ENCODE assay signal across 3 worm cellular contexts in the genomic region with DNA sequence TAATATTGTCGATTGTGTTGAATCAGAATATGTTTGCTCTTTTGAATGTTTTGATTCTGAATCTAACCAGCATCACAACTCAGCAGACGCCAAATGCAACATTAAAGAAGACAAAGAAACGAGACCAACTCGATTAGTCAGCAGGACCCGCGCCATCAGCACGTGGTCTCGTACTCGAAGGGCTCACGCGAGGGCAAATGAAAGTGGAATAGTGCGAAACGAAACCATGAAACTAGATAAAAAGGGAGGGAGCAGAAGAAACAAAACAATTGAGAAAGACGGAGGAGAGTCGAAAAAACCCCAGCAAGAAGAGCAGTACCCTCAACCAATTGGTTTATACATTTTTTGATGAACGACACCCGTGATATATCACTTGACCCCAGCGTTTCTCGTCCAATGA.
TF ChIP-seq lines count a peak whose summit lies in the region.

No protein-coding gene starts in this region.

TF ChIP-seq in whole organism, L1 larva, 84 proteins besides CTCF, POLR2A, EP300 and RAD21 (continued from another document and continues in another):
- no peak for TF ChIP-seq nhr-28 (tag; optimal IDR thresholded peaks at IDR 0.05; lab: Kevin White, UChicago)
- no peak for TF ChIP-seq sox-4 (tag; optimal IDR thresholded peaks at IDR 0.05; lab: Kevin White, UChicago)
- no peak for TF ChIP-seq blmp-1 (tag; optimal IDR thresholded peaks at IDR 0.05; lab: Kevin White, UChicago)
- no peak for TF ChIP-seq lin-15B (tag; optimal IDR thresholded peaks at IDR 0.05; lab: Kevin White, UChicago)
- peak; percentile 59 for TF ChIP-seq snu-23 (GFP tag; optimal IDR thresholded peaks at IDR 0.05; lab: Kevin White, UChicago)
- no peak for TF ChIP-seq tlp-1 (tag; optimal IDR thresholded peaks at IDR 0.05; lab: Kevin White, UChicago)
- no peak for TF ChIP-seq hlh-17 (GFP tag; optimal IDR thresholded peaks at IDR 0.05; lab: Kevin White, UChicago; ENCODE audit: borderline replicate concordance)
- TF ChIP-seq nhr-19 (GFP tag; conservative IDR thresholded peaks at IDR 0.05; lab: Robert Waterston, UW): peak; percentile 54
- TF ChIP-seq ces-1 (GFP tag; optimal IDR thresholded peaks at IDR 0.05; lab: Kevin White, UChicago): no peak
- TF ChIP-seq nhr-90 (tag; optimal IDR thresholded peaks at IDR 0.05; lab: Kevin White, UChicago; ENCODE audit: poor library complexity): no peak
- TF ChIP-seq isw-1 (GFP tag; IDR thresholded peaks at IDR 0.05; lab: Robert Waterston, UW): no peak
- no peak for TF ChIP-seq aha-1 (tag; optimal IDR thresholded peaks at IDR 0.05; lab: Kevin White, UChicago)
- no peak for TF ChIP-seq egl-27 (tag; optimal IDR thresholded peaks at IDR 0.05; lab: Kevin White, UChicago)
- peak; percentile 43 for TF ChIP-seq vab-15 (tag; optimal IDR thresholded peaks at IDR 0.05; lab: Kevin White, UChicago)
- no peak for TF ChIP-seq zip-4 (GFP tag; optimal IDR thresholded peaks at IDR 0.05; lab: Kevin White, UChicago)
- peak in 1 of 2 experiments; percentile 50 for TF ChIP-seq lsy-2 (tag; optimal IDR thresholded peaks at IDR 0.05; lab: Kevin White, UChicago)
- TF ChIP-seq ztf-4 (tag; optimal IDR thresholded peaks at IDR 0.05; lab: Kevin White, UChicago): no peak
- peak; percentile 85 for TF ChIP-seq lin-14 (GFP tag; optimal IDR thresholded peaks at IDR 0.05; lab: Kevin White, UChicago)
- TF ChIP-seq ceh-63 (GFP tag; optimal IDR thresholded peaks at IDR 0.05; lab: Kevin White, UChicago): no peak
- peak; percentile 40 for TF ChIP-seq dsc-1 (tag; optimal IDR thresholded peaks at IDR 0.05; lab: Kevin White, UChicago)
- TF ChIP-seq hpl-2 (GFP tag; optimal IDR thresholded peaks at IDR 0.05; lab: Kevin White, UChicago): no peak
- TF ChIP-seq nhr-20 (tag; optimal IDR thresholded peaks at IDR 0.05; lab: Kevin White, UChicago): peak; percentile 50
- TF ChIP-seq irx-1 (tag; optimal IDR thresholded peaks at IDR 0.05; lab: Kevin White, UChicago): no peak
- TF ChIP-seq jun-1 (tag; optimal IDR thresholded peaks at IDR 0.05; lab: Kevin White, UChicago): no peak
- no peak for TF ChIP-seq sup-37 (GFP tag; optimal IDR thresholded peaks at IDR 0.05; lab: Kevin White, UChicago)
- TF ChIP-seq mef-2 (tag; optimal IDR thresholded peaks at IDR 0.05; lab: Kevin White, UChicago): no peak
- no peak for TF ChIP-seq elt-3 (tag; optimal IDR thresholded peaks at IDR 0.05; lab: Kevin White, UChicago)
- no peak for TF ChIP-seq lin-13 (GFP tag; optimal IDR thresholded peaks at IDR 0.05; lab: Kevin White, UChicago)
- peak; percentile 20; the same call in 1 of the 2 replicates for TF ChIP-seq mab-9 (GFP tag; IDR thresholded peaks at IDR 0.05; lab: Robert Waterston, UW)
- TF ChIP-seq nhr-47 (tag; optimal IDR thresholded peaks at IDR 0.05; lab: Kevin White, UChicago): peak; percentile 5
- peak; percentile 84 for TF ChIP-seq nhr-71 (tag; optimal IDR thresholded peaks at IDR 0.05; lab: Kevin White, UChicago)
- TF ChIP-seq efl-1 (optimal IDR thresholded peaks at IDR 0.05; lab: Kevin White, UChicago): peak in 1 of 2 experiments; percentile 0
- TF ChIP-seq efl-1 (GFP tag; optimal IDR thresholded peaks at IDR 0.05 in 1 of 2; lab: Kevin White, UChicago): peak in 1 of 2 experiments; percentile 19
- TF ChIP-seq rnt-1 (tag; optimal IDR thresholded peaks at IDR 0.05; lab: Kevin White, UChicago): peak; percentile 70
- TF ChIP-seq nhr-12 (tag; optimal IDR thresholded peaks at IDR 0.05; lab: Kevin White, UChicago): no peak
- TF ChIP-seq nhr-237 (tag; optimal IDR thresholded peaks at IDR 0.05; lab: Kevin White, UChicago): no peak
- no peak for TF ChIP-seq ceh-8 (GFP tag; optimal IDR thresholded peaks at IDR 0.05; lab: Kevin White, UChicago)
- TF ChIP-seq unc-98 (GFP tag; IDR thresholded peaks at IDR 0.05; lab: Robert Waterston, UW): no peak
- peak in 1 of 2 experiments; percentile 70 for TF ChIP-seq mdl-1 (tag; optimal IDR thresholded peaks at IDR 0.05; lab: Kevin White, UChicago)
- no peak for TF ChIP-seq fkh-10 (GFP tag; optimal IDR thresholded peaks at IDR 0.05; lab: Kevin White, UChicago)
- no peak for TF ChIP-seq sptf-1 (tag; optimal IDR thresholded peaks at IDR 0.05; lab: Kevin White, UChicago)
- TF ChIP-seq zag-1 (tag; optimal IDR thresholded peaks at IDR 0.05; lab: Kevin White, UChicago): no peak
- TF ChIP-seq lin-35 (GFP tag; optimal IDR thresholded peaks at IDR 0.05; lab: Kevin White, UChicago): no peak
- no peak for TF ChIP-seq nhr-85 (tag; lab: Kevin White, UChicago)

TF ChIP-seq in whole organism, L2 larva, 48 proteins besides CTCF, POLR2A, EP300 and RAD21 (continued from another document):
- TF ChIP-seq nhr-25 (tag; optimal IDR thresholded peaks at IDR 0.05; lab: Kevin White, UChicago): no peak
- TF ChIP-seq Y55F3AM.14 (GFP tag; optimal IDR thresholded peaks at IDR 0.05; lab: Kevin White, UChicago): no peak
- TF ChIP-seq crh-2 (tag; optimal IDR thresholded peaks at IDR 0.05; lab: Kevin White, UChicago): no peak
- peak; percentile 32 for TF ChIP-seq mab-5 (tag; optimal IDR thresholded peaks at IDR 0.05; lab: Kevin White, UChicago)
- no peak for TF ChIP-seq fos-1 (tag; optimal IDR thresholded peaks at IDR 0.05; lab: Kevin White, UChicago)
- TF ChIP-seq ztf-4 (tag; optimal IDR thresholded peaks at IDR 0.05; lab: Kevin White, UChicago): no peak
- no peak for TF ChIP-seq ztf-1 (GFP tag; conservative IDR thresholded peaks at IDR 0.05; lab: Robert Waterston, UW)
- no peak for TF ChIP-seq sma-3 (GFP tag; optimal IDR thresholded peaks at IDR 0.05; lab: Kevin White, UChicago)
- no peak for TF ChIP-seq unc-55 (GFP tag; optimal IDR thresholded peaks at IDR 0.05; lab: Kevin White, UChicago)
- no peak for TF ChIP-seq unc-39 (tag; optimal IDR thresholded peaks at IDR 0.05; lab: Kevin White, UChicago)
- TF ChIP-seq nhr-12 (tag; optimal IDR thresholded peaks at IDR 0.05; lab: Kevin White, UChicago): no peak
- TF ChIP-seq lsy-2 (tag; optimal IDR thresholded peaks at IDR 0.05; lab: Kevin White, UChicago): no peak
- peak; percentile 15 for TF ChIP-seq C34F6.9 (tag; optimal IDR thresholded peaks at IDR 0.05; lab: Kevin White, UChicago)
- TF ChIP-seq sem-4 (tag; optimal IDR thresholded peaks at IDR 0.05; lab: Kevin White, UChicago): peak; percentile 18
- peak in 1 of 2 experiments; percentile 15 for TF ChIP-seq mdl-1 (tag; optimal IDR thresholded peaks at IDR 0.05; lab: Kevin White, UChicago)
- TF ChIP-seq egl-27 (tag; optimal IDR thresholded peaks at IDR 0.05; lab: Kevin White, UChicago): no peak

TF ChIP-seq in whole organism, L4 larva, 104 proteins besides CTCF, POLR2A, EP300 and RAD21 (continued from another document):
- TF ChIP-seq daf-16 (GFP tag; optimal IDR thresholded peaks at IDR 0.05; lab: Kevin White, UChicago) (no peak), daf-16 (tag; optimal IDR thresholded peaks at IDR 0.05; lab: Kevin White, UChicago) (no peak), ceh-62 (tag; optimal IDR thresholded peaks at IDR 0.05; lab: Kevin White, UChicago) (no peak), ama-1 (optimal IDR thresholded peaks at IDR 0.05; lab: Kevin White, UChicago) (no peak), zfp-2 (tag; optimal IDR thresholded peaks at IDR 0.05; lab: Kevin White, UChicago) (no peak), fkh-10 (GFP tag; optimal IDR thresholded peaks at IDR 0.05; lab: Kevin White, UChicago) (no peak), madf-5 (GFP tag; IDR thresholded peaks at IDR 0.05; lab: Robert Waterston, UW) (no peak), egl-43 (GFP tag; IDR thresholded peaks at IDR 0.05; lab: Robert Waterston, UW) (no peak), lin-39 (tag; optimal IDR thresholded peaks at IDR 0.05; lab: Kevin White, UChicago) (no peak)
